Fruit fly (Drosophila melanogaster) whole organism, prepupa: ENCODE data around the gene Polr2I.

Source experiments
- Blimp-1 ChIP-seq: fragments of 200-800 bp; sonication (Bioruptor generic); optimal IDR thresholded peaks from 3 replicates; lab custom pipeline; 2017; ENCODE audit warnings: missing biosample characterization, missing genetic modification characterization, mild to moderate bottlenecking, moderate library complexity, missing genetic modification reagents
- CG10669 ChIP-seq: fragments of 200-800 bp; sonication (Bioruptor generic); optimal IDR thresholded peaks from 3 replicates; lab custom pipeline; 2018; ENCODE audit warnings: missing biosample characterization, mild to moderate bottlenecking, missing genetic modification characterization, moderate library complexity
- CG11294 ChIP-seq: fragments of 200-800 bp; sonication (Bioruptor generic); IDR thresholded peaks from 2 replicates; pipeline ENCODE4 v1.3.6; 2022; ENCODE audit warnings: missing biosample characterization, missing genetic modification characterization
- CG11902 ChIP-seq: fragments of 200-800 bp; sonication (Bioruptor generic); optimal IDR thresholded peaks from 3 replicates; lab custom pipeline; 2016; ENCODE audit warnings: missing biosample characterization, missing genetic modification characterization
- CG15336 ChIP-seq: fragments of 200-800 bp; sonication (Bioruptor generic); IDR thresholded peaks from 2 replicates; pipeline ENCODE4 v1.3.6; 2022; ENCODE audit warnings: missing biosample characterization, missing genetic modification characterization
- CG1621 ChIP-seq: fragments of 200-800 bp; sonication (Bioruptor generic); optimal IDR thresholded peaks from 3 replicates; lab custom pipeline; 2018; ENCODE audit warnings: missing biosample characterization, mild to moderate bottlenecking, missing genetic modification characterization
- CG16779 ChIP-seq: fragments of 200-800 bp; sonication (Bioruptor generic); optimal IDR thresholded peaks from 3 replicates; lab custom pipeline; 2017; ENCODE audit warnings: missing biosample characterization, mild to moderate bottlenecking, missing genetic modification characterization
- CG3032 ChIP-seq: fragments of 200-800 bp; optimal IDR thresholded peaks from 2 replicates; lab custom pipeline; 2019; ENCODE audit warnings: missing biosample characterization, mild to moderate bottlenecking, missing genetic modification characterization, moderate library complexity
- CG31627 ChIP-seq: fragments of 200-800 bp; sonication (Bioruptor generic); optimal IDR thresholded peaks from 3 replicates; lab custom pipeline; 2016; ENCODE audit warnings: missing biosample characterization, missing genetic modification characterization
- CG34406 ChIP-seq: fragments of 200-800 bp; sonication (Bioruptor generic); optimal IDR thresholded peaks from 3 replicates; lab custom pipeline; 2016; ENCODE audit warnings: missing biosample characterization, missing genetic modification characterization
- CG3919 ChIP-seq: fragments of 200-800 bp; sonication (Bioruptor generic); optimal IDR thresholded peaks from 3 replicates; lab custom pipeline; 2016; ENCODE audit warnings: missing biosample characterization, missing genetic modification characterization
- CG6163 ChIP-seq: fragments of 200-800 bp; sonication (Bioruptor generic); IDR thresholded peaks from 3 replicates; pipeline ENCODE4 v1.3.6; 2022; ENCODE audit warnings: missing biosample characterization, missing genetic modification characterization
- CG6276 ChIP-seq: fragments of 200-800 bp; sonication (Bioruptor generic); optimal IDR thresholded peaks from 2 replicates; lab custom pipeline; 2017; ENCODE audit warnings: missing biosample characterization, mild to moderate bottlenecking, missing genetic modification characterization
- CG6792 ChIP-seq: fragments of 200-800 bp; sonication (Bioruptor generic); optimal IDR thresholded peaks from 3 replicates; lab custom pipeline; 2016; ENCODE audit warnings: missing biosample characterization, missing genetic modification characterization
- CG6808 ChIP-seq: fragments of 200-800 bp; sonication (Bioruptor generic); optimal IDR thresholded peaks from 3 replicates; lab custom pipeline; 2017; ENCODE audit warnings: missing biosample characterization, missing genetic modification characterization, mild to moderate bottlenecking, moderate library complexity, missing genetic modification reagents
- CG6854 ChIP-seq: fragments of 200-800 bp; sonication (Bioruptor generic); optimal IDR thresholded peaks from 2 replicates; lab custom pipeline; 2017; ENCODE audit warnings: missing biosample characterization, mild to moderate bottlenecking, missing genetic modification characterization
- CG7368 ChIP-seq: fragments of 200-800 bp; sonication (Bioruptor generic); optimal IDR thresholded peaks from 3 replicates; lab custom pipeline; 2016; ENCODE audit warnings: missing biosample characterization, missing genetic modification characterization
- CG8119 ChIP-seq: fragments of 200-800 bp; sonication (Bioruptor generic); IDR thresholded peaks from 3 replicates; pipeline ENCODE4 v1.3.6; 2022; ENCODE audit warnings: missing biosample characterization, missing genetic modification characterization
- CG8632 ChIP-seq: fragments of 200-800 bp; sonication (Bioruptor generic); optimal IDR thresholded peaks from 3 replicates; lab custom pipeline; 2016; ENCODE audit warnings: missing biosample characterization, missing genetic modification characterization
- Eip75B ChIP-seq: fragments of 200-800 bp; sonication (Bioruptor generic); optimal IDR thresholded peaks from 3 replicates; lab custom pipeline; 2016; ENCODE audit warnings: missing biosample characterization, missing genetic modification characterization
- Eip78C ChIP-seq: fragments of 200-800 bp; sonication (Bioruptor generic); peaks from one replicate; lab custom pipeline; 2016; ENCODE audit warnings: missing biosample characterization, missing genetic modification characterization
- Ets96B ChIP-seq: fragments of 200-800 bp; optimal IDR thresholded peaks from 2 replicates; lab custom pipeline; 2019; ENCODE audit warnings: missing biosample characterization, mild to moderate bottlenecking, missing genetic modification characterization, moderate library complexity
- Gug ChIP-seq: fragments of 200-800 bp; sonication (Bioruptor generic); IDR thresholded peaks from 2 replicates; pipeline ENCODE4 v1.3.6; 2022; ENCODE audit warnings: missing biosample characterization, missing genetic modification characterization
- Hr39 ChIP-seq: fragments of 200-800 bp; sonication (Bioruptor generic); optimal IDR thresholded peaks from 2 replicates; lab custom pipeline; 2016; ENCODE audit warnings: missing biosample characterization, missing genetic modification characterization
- Met ChIP-seq: fragments of 200-800 bp; sonication (Bioruptor generic); optimal IDR thresholded peaks from 3 replicates; lab custom pipeline; 2016; ENCODE audit warnings: missing biosample characterization, missing genetic modification characterization
- Sox14 ChIP-seq: fragments of 200-800 bp; sonication (Bioruptor generic); optimal IDR thresholded peaks from 3 replicates; lab custom pipeline; 2016; ENCODE audit warnings: missing biosample characterization, missing genetic modification characterization
- Sox15 ChIP-seq: fragments of 200-800 bp; sonication (Bioruptor generic); optimal IDR thresholded peaks from 3 replicates; lab custom pipeline; 2016; ENCODE audit warnings: missing biosample characterization, missing genetic modification characterization
- achi ChIP-seq: fragments of 200-800 bp; sonication (Bioruptor generic); optimal IDR thresholded peaks from 3 replicates; lab custom pipeline; 2016; ENCODE audit warnings: missing biosample characterization, missing genetic modification characterization
- acj6 ChIP-seq: fragments of 200-800 bp; sonication (Bioruptor generic); optimal IDR thresholded peaks from 3 replicates; lab custom pipeline; 2016; ENCODE audit warnings: missing biosample characterization, missing genetic modification characterization
- cyc ChIP-seq: fragments of 200-800 bp; sonication (Bioruptor generic); optimal IDR thresholded peaks from 3 replicates; lab custom pipeline; 2016; ENCODE audit warnings: missing biosample characterization, missing genetic modification characterization
- dsx ChIP-seq: fragments of 200-800 bp; optimal IDR thresholded peaks from 3 replicates; lab custom pipeline; 2019; ENCODE audit warnings: missing biosample characterization, mild to moderate bottlenecking, missing genetic modification characterization, moderate library complexity; ENCODE audit not compliant: poor library complexity, severe bottlenecking
- esn ChIP-seq: fragments of 200-800 bp; sonication (Bioruptor generic); optimal IDR thresholded peaks from 2 replicates; lab custom pipeline; 2016; ENCODE audit warnings: missing biosample characterization, mild to moderate bottlenecking, missing genetic modification characterization, moderate library complexity
- fd59A ChIP-seq: fragments of 200-800 bp; sonication (Bioruptor generic); optimal IDR thresholded peaks from 2 replicates; lab custom pipeline; 2017; ENCODE audit warnings: missing biosample characterization, mild to moderate bottlenecking, missing genetic modification characterization, missing genetic modification reagents
- fd85E ChIP-seq: fragments of 200-800 bp; sonication (Bioruptor generic); optimal IDR thresholded peaks from 3 replicates; lab custom pipeline; 2016; ENCODE audit warnings: missing biosample characterization, missing genetic modification characterization
- lz ChIP-seq: fragments of 200-800 bp; sonication (Bioruptor generic); optimal IDR thresholded peaks from 3 replicates; lab custom pipeline; 2016; ENCODE audit warnings: missing biosample characterization, missing genetic modification characterization
- net ChIP-seq: fragments of 200-800 bp; sonication (Bioruptor generic); optimal IDR thresholded peaks from 3 replicates; lab custom pipeline; 2016; ENCODE audit warnings: missing biosample characterization, missing genetic modification characterization
- salr ChIP-seq, 2 experiments: fragments of 200-800 bp; sonication (Bioruptor generic); optimal IDR thresholded peaks; 3 replicates each; lab custom pipeline; 2016 to 2018; ENCODE audit warnings: missing biosample characterization in 2 of 2, missing genetic modification characterization in 2 of 2, mild to moderate bottlenecking in 1 of 2
- svp ChIP-seq: fragments of 200-800 bp; sonication (Bioruptor generic); peaks from one replicate; lab custom pipeline; 2016; ENCODE audit warnings: missing biosample characterization, missing genetic modification characterization
- topi ChIP-seq: fragments of 200-800 bp; sonication (Bioruptor generic); optimal IDR thresholded peaks from 3 replicates; lab custom pipeline; 2016; ENCODE audit warnings: missing biosample characterization, missing genetic modification characterization
- vri ChIP-seq: fragments of 200-800 bp; sonication (Bioruptor generic); optimal IDR thresholded peaks from 3 replicates; lab custom pipeline; 2016; ENCODE audit warnings: missing biosample characterization, mild to moderate bottlenecking, missing genetic modification characterization

Polr2I gene

DNA sequence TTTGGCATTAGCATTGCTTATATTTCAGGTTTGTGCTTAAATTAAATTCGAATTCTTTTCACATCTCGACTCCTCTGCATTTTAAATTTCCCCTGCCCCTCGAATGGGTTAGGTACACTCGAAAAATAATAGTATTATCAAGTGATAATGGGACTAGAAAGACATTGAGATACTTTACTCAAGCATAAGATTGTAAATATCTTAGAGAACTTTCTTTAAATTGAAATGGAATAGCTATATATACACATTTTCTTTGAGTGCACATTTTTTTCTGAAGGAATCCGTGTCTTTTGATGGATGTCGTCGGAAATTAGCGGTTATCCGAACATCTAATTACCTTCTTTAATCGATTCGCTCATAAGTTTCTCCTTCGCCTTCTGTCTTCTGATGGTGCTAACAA, 2.1 kb downstream of the Polr2I start (continued):
- no peak for TF ChIP-seq CG3032 (tag; lab: Kevin White, UChicago)

dm6 chr3R:14314554-14314953, 5.7 kb downstream of the Polr2I start, which contains the start of gene Crz:
Gene Crz, plus strand, starts transcription at chr3R:14314854.
- TF ChIP-seq CG15336 (no peak), CG7368 (GFP tag; lab: Kevin White, UChicago) (no peak), esn (no peak), fd59A (GFP tag; lab: Kevin White, UChicago) (no peak), vri (GFP tag; lab: Kevin White, UChicago) (no peak), Met (GFP tag; lab: Kevin White, UChicago) (no peak), topi (no peak), dsx (GFP tag; lab: Kevin White, UChicago) (no peak), Sox14 (no peak), CG8632 (GFP tag; lab: Kevin White, UChicago) (no peak), CG6808 (GFP tag; lab: Kevin White, UChicago) (no peak), CG11294 (GFP tag; lab: Robert Waterston, UW) (no peak), Eip75B (no peak), lz (GFP tag; lab: Kevin White, UChicago) (no peak), CG6276 (GFP tag; lab: Kevin White, UChicago) (no peak)

- TF ChIP-seq salr (GFP tag; optimal IDR thresholded peaks at IDR 0.05; lab: Kevin White, UChicago) (no peak), esn (peak; percentile 26), Ets96B (tag; lab: Kevin White, UChicago) (peak; percentile 52), fd85E (peak; percentile 6), CG15336 (peak; percentile 75; the same call in 1 of the 2 replicates), dsx (GFP tag; lab: Kevin White, UChicago) (no peak), CG3032 (tag; lab: Kevin White, UChicago) (peak; percentile 42), CG1621 (tag; lab: Kevin White, UChicago) (peak; percentile 57), CG8119 (peak; percentile 79), CG6163 (GFP tag; lab: Robert Waterston, UW) (peak; percentile 65; the same call in 2 of the 3 replicates), CG6854 (GFP tag; lab: Kevin White, UChicago) (peak; percentile 68)
These were observed 7.1 kb downstream of the Polr2I start, which contains the start of gene Set8 for dm6 chr3R:14315912-14316444. Gene Set8, plus strand, starts transcription at chr3R:14316038.

DNA sequence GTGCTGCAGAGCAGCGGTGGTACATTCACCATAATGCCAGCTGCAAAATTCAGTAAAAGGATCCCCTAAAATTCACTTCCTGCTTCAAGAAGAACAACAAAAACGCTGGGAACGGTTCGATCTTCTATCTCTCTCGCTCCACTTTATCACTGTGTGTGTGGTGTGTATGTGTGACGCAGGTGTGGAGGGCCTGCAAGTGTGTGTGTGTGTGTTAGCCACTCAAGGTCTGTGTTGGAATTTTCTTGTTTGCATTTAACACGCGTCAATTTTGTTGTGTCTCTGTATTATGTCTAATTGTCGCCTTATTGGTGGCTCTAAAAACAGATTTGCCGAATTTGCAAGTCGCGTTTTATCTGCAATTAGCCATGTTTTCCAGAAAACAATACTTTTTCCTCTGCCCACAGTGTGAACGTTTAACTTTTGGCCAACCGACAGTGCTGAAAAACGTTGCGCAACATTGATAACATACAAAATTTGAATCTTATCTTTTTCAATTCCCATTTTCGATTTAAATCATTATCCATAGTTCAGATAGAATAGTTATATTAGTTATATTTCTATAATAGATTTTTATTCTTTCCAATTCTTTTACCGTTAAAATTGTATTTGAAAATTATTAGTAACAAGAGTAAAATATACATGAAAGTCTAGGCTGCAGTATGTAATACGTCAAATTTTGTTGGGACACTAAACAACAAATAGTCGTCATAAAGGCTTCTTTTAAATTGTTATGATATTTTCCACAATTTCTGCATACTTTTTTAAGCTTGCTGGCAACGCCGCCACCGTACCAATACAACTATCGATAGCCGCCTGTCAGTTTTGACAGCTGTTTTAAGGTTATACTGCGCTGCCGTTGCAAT, 17.6 kb downstream of the Polr2I start, which contains the start of the genes Afti and ATPsynE:
Afti (minus strand) TSS at position 440 of the 863 bp plus-strand sequence.
ATPsynE (plus strand) TSS at position 698 of the 863 bp plus-strand sequence.
- TF ChIP-seq CG15336 = peak; percentile 51
- TF ChIP-seq svp (GFP tag; lab: Kevin White, UChicago) = no peak
- TF ChIP-seq CG7368 (GFP tag; lab: Kevin White, UChicago) = peak; percentile 34
- peak; percentile 69; the same call in 1 of the 3 replicates for TF ChIP-seq CG6163 (GFP tag; lab: Robert Waterston, UW)
- peak; percentile 62 for TF ChIP-seq CG11902 (GFP tag; lab: Kevin White, UChicago)
- TF ChIP-seq Hr39 (GFP tag; lab: Kevin White, UChicago) = peak; percentile 79
- peak; percentile 71 for TF ChIP-seq acj6 (GFP tag; lab: Kevin White, UChicago)
- TF ChIP-seq Sox14 = peak; percentile 67
- TF ChIP-seq CG34406 (GFP tag; lab: Kevin White, UChicago) = peak; percentile 30
- TF ChIP-seq Eip78C (GFP tag; lab: Kevin White, UChicago) = peak; percentile 62
- TF ChIP-seq dsx (GFP tag; lab: Kevin White, UChicago) = no peak
- TF ChIP-seq CG10669 = no peak
- peak; percentile 57 for TF ChIP-seq CG6792 (GFP tag; lab: Kevin White, UChicago)
- TF ChIP-seq CG11294 (GFP tag; lab: Robert Waterston, UW) = peak; percentile 29; the same call in 1 of the 2 replicates
- no peak for TF ChIP-seq CG16779
- TF ChIP-seq salr (GFP tag; optimal IDR thresholded peaks at IDR 0.05; lab: Kevin White, UChicago) = peak in 1 of 2 experiments; percentile 36
- TF ChIP-seq CG3032 (tag; lab: Kevin White, UChicago) = peak; percentile 66
- TF ChIP-seq CG6276 (GFP tag; lab: Kevin White, UChicago) = no peak
- TF ChIP-seq CG6808 (GFP tag; lab: Kevin White, UChicago) = no peak
- peak; percentile 8 for TF ChIP-seq CG1621 (tag; lab: Kevin White, UChicago)
- peak; percentile 32 for TF ChIP-seq Ets96B (tag; lab: Kevin White, UChicago)
- peak; percentile 69 for TF ChIP-seq esn
- peak; percentile 18; the same call in 1 of the 2 replicates for TF ChIP-seq Gug (GFP tag; lab: Robert Waterston, UW)
- TF ChIP-seq CG3919 (GFP tag; lab: Kevin White, UChicago) = no peak
- peak; percentile 80 for TF ChIP-seq cyc (GFP tag; lab: Kevin White, UChicago)
- TF ChIP-seq Blimp-1 (GFP tag; lab: Kevin White, UChicago) = no peak
- TF ChIP-seq topi = peak; percentile 54
- peak; percentile 37 for TF ChIP-seq net (GFP tag; lab: Kevin White, UChicago)
- peak; percentile 24 for TF ChIP-seq fd59A (GFP tag; lab: Kevin White, UChicago)
- peak; percentile 100 for TF ChIP-seq achi
- peak; percentile 66 for TF ChIP-seq Sox15
- peak; percentile 85 for TF ChIP-seq CG31627
